Worm (Caenorhabditis elegans): ENCODE data around the gene H24K24.2.

- TF ChIP-seq lsy-2 (tag; optimal IDR thresholded peaks at IDR 0.05) = no peak
- no peak for TF ChIP-seq unc-39 (tag; optimal IDR thresholded peaks at IDR 0.05)
- TF ChIP-seq drap-1 (GFP tag; optimal IDR thresholded peaks at IDR 0.05) = no peak
- no peak for TF ChIP-seq elt-1 (tag; optimal IDR thresholded peaks at IDR 0.05; ENCODE audit: borderline replicate concordance, insufficient read depth)
- TF ChIP-seq pha-4 (tag; optimal IDR thresholded peaks at IDR 0.05) = no peak
- no peak for TF ChIP-seq ztf-11 (tag; optimal IDR thresholded peaks at IDR 0.05)
- TF ChIP-seq snpc-4 (tag; optimal IDR thresholded peaks at IDR 0.05) = no peak
- TF ChIP-seq nhr-12 (tag; optimal IDR thresholded peaks at IDR 0.05) = no peak
- TF ChIP-seq ces-1 (GFP tag; optimal IDR thresholded peaks at IDR 0.05) = no peak
- TF ChIP-seq unc-62 (GFP tag; optimal IDR thresholded peaks at IDR 0.05) = no peak
Measured at ce11 chrV:890423-890822, 27.2 kb upstream of the H24K24.2 start, which contains the start of gene srlf-21.

All from whole organism, mixed stage, embryonic.